Worm (Caenorhabditis elegans) whole organism, young adult: ENCODE data around the gene spp-9.

Source experiments
- B0035.1 ChIP-seq: sonication (generic microtip); optimal IDR thresholded peaks from 2 replicates; lab custom pipeline; 2016; ENCODE audit warnings: missing genetic modification characterization, mild to moderate bottlenecking, missing compliant biosample characterization, missing genotype, missing genetic modification reagents
- B0261.1 ChIP-seq: sonication (generic microtip); optimal IDR thresholded peaks from 2 replicates; lab custom pipeline; 2016; ENCODE audit warnings: mild to moderate bottlenecking, missing genetic modification characterization, moderate library complexity, missing compliant biosample characterization
- C06A6.2 ChIP-seq: fragments of 200-800 bp; sonication (Bioruptor generic); conservative IDR thresholded peaks from 2 replicates; pipeline ENCODE4 v1.3.6; 2022; ENCODE audit warnings: missing genetic modification characterization, missing compliant biosample characterization
- F23B12.7 ChIP-seq: sonication (generic microtip); optimal IDR thresholded peaks from 2 replicates; lab custom pipeline; 2017; ENCODE audit warnings: missing genetic modification characterization, mild to moderate bottlenecking, missing compliant biosample characterization, antibody characterized with exemption, moderate library complexity; ENCODE audit not compliant: insufficient read depth
- T26A5.8 ChIP-seq: sonication (generic microtip); optimal IDR thresholded peaks from 2 replicates; lab custom pipeline; 2016; ENCODE audit warnings: missing genetic modification characterization, missing compliant biosample characterization
- Y53G8AR.9 ChIP-seq: fragments of 200-800 bp; sonication (Bioruptor generic); conservative IDR thresholded peaks from 2 replicates; pipeline ENCODE4 v1.3.6; 2022; ENCODE audit warnings: missing genetic modification reagents, missing genetic modification characterization, missing compliant biosample characterization
- Y56A3A.18 ChIP-seq: fragments of 200-800 bp; sonication (Bioruptor generic); IDR thresholded peaks from 2 replicates; pipeline ENCODE4 v1.3.6; 2022; ENCODE audit warnings: missing genetic modification reagents, missing genetic modification characterization, missing compliant biosample characterization
- ZK185.1 ChIP-seq: sonication (generic microtip); optimal IDR thresholded peaks from 2 replicates; lab custom pipeline; 2016; ENCODE audit warnings: mild to moderate bottlenecking, missing genetic modification characterization, missing compliant biosample characterization; ENCODE audit not compliant: poor library complexity, severe bottlenecking
- atf-7 ChIP-seq: sonication (generic microtip); optimal IDR thresholded peaks from 2 replicates; lab custom pipeline; 2017; ENCODE audit warnings: mild to moderate bottlenecking, missing genetic modification characterization, missing compliant biosample characterization
- athp-1 ChIP-seq: sonication (generic microtip); optimal IDR thresholded peaks from 2 replicates; lab custom pipeline; 2017; ENCODE audit warnings: mild to moderate bottlenecking, missing genetic modification characterization, missing compliant biosample characterization
- ccch-3 ChIP-seq: fragments of 200-800 bp; sonication (Bioruptor generic); optimal IDR thresholded peaks from 2 replicates; lab custom pipeline; 2018; ENCODE audit warnings: mild to moderate bottlenecking, missing genetic modification characterization, missing compliant biosample characterization
- cebp-1 ChIP-seq, 2 experiments: fragments of 200-800 bp in 1 of 2; sonication (Bioruptor generic) in 1 of 2; sonication (generic microtip) in 1 of 2; IDR thresholded peaks in 1 of 2; optimal IDR thresholded peaks in 1 of 2; 2 replicates each; pipeline versions ENCODE4 v1.3.6 to Lab custom; 2017 to 2022; ENCODE audit warnings: missing compliant biosample characterization in 2 of 2, missing genetic modification characterization in 2 of 2, mild to moderate bottlenecking in 1 of 2, missing genetic modification reagents in 1 of 2, moderate library complexity in 1 of 2
- cebp-2 ChIP-seq: fragments of 200-800 bp; sonication (Bioruptor generic); IDR thresholded peaks from 2 replicates; pipeline ENCODE4 v1.3.6; 2022; ENCODE audit warnings: missing genetic modification characterization, missing compliant biosample characterization
- ceh-40 ChIP-seq: fragments of 200-800 bp; sonication (Bioruptor generic); IDR thresholded peaks from 2 replicates; pipeline ENCODE4 v1.3.6; 2022; ENCODE audit warnings: missing genetic modification characterization, missing compliant biosample characterization
- ceh-58 ChIP-seq: fragments of 200-800 bp; sonication (Bioruptor generic); IDR thresholded peaks from 2 replicates; pipeline ENCODE4 v1.3.6; 2022; ENCODE audit warnings: missing genetic modification characterization, missing compliant biosample characterization
- dox-1 ChIP-seq: fragments of 200-800 bp; sonication (Bioruptor generic); IDR thresholded peaks from 2 replicates; pipeline ENCODE4 v1.3.6; 2022; ENCODE audit warnings: missing genetic modification reagents, missing genetic modification characterization, missing compliant biosample characterization
- efl-1 ChIP-seq: fragments of 150-350 bp; optimal IDR thresholded peaks from 2 replicates; lab custom pipeline; 2014; ENCODE audit warnings: missing biosample characterization, missing genetic modification reagents, missing genetic modification characterization
- fkh-3 ChIP-seq: sonication (generic microtip); optimal IDR thresholded peaks from 2 replicates; lab custom pipeline; 2016; ENCODE audit warnings: mild to moderate bottlenecking, missing genetic modification characterization, missing compliant biosample characterization
- gei-17 ChIP-seq: fragments of 200-800 bp; sonication (Bioruptor generic); optimal IDR thresholded peaks from 2 replicates; lab custom pipeline; 2018; ENCODE audit warnings: mild to moderate bottlenecking, missing genetic modification characterization, missing compliant biosample characterization
- hlh-12 ChIP-seq: sonication (generic microtip); optimal IDR thresholded peaks from 2 replicates; lab custom pipeline; 2016; ENCODE audit warnings: missing genetic modification characterization, missing compliant biosample characterization
- hmg-1.2 ChIP-seq: fragments of 200-800 bp; sonication (Bioruptor generic); IDR thresholded peaks from 2 replicates; pipeline ENCODE4 v1.3.6; 2022; ENCODE audit warnings: missing genetic modification reagents, missing genetic modification characterization, missing compliant biosample characterization
- let-607 ChIP-seq, 2 experiments: fragments of 200-800 bp in 1 of 2; sonication (Bioruptor generic) in 1 of 2; sonication (generic microtip) in 1 of 2; optimal IDR thresholded peaks; 2 replicates each; lab custom pipeline; 2016 to 2018; ENCODE audit warnings: mild to moderate bottlenecking in 2 of 2, missing compliant biosample characterization in 2 of 2, missing genetic modification characterization in 2 of 2, moderate library complexity in 2 of 2, missing genotype in 1 of 2
- lin-35 ChIP-seq, 3 experiments: fragments of 150-350 bp in 2 of 3; sonication (generic microtip) in 1 of 3; optimal IDR thresholded peaks; 2 replicates each; lab custom pipeline; 2014 to 2018; ENCODE audit warnings: missing biosample characterization in 3 of 3, missing genetic modification characterization in 3 of 3, missing genetic modification reagents in 3 of 3
- lsy-27 ChIP-seq: sonication (generic microtip); optimal IDR thresholded peaks from 2 replicates; lab custom pipeline; 2017; ENCODE audit warnings: missing genetic modification characterization, mild to moderate bottlenecking, missing compliant biosample characterization, antibody characterized with exemption, missing genotype, borderline replicate concordance; ENCODE audit not compliant: insufficient read depth
- nfyb-1 ChIP-seq: fragments of 200-800 bp; sonication (Bioruptor generic); IDR thresholded peaks from 2 replicates; pipeline ENCODE4 v1.3.6; 2022; ENCODE audit warnings: missing genetic modification reagents, missing genetic modification characterization, missing compliant biosample characterization
- nhr-120 ChIP-seq: fragments of 200-800 bp; sonication (Bioruptor generic); IDR thresholded peaks from 2 replicates; pipeline ENCODE4 v1.3.6; 2022; ENCODE audit warnings: missing genetic modification characterization, missing compliant biosample characterization
- nhr-80 ChIP-seq: sonication (generic microtip); optimal IDR thresholded peaks from 2 replicates; lab custom pipeline; 2016; ENCODE audit warnings: missing genetic modification characterization, missing compliant biosample characterization
- nhr-90 ChIP-seq: sonication (generic microtip); optimal IDR thresholded peaks from 2 replicates; lab custom pipeline; 2016; ENCODE audit warnings: missing genotype, mild to moderate bottlenecking, missing genetic modification characterization, missing compliant biosample characterization
- snpc-4 ChIP-seq, 5 experiments: fragments of 150-350 bp in 1 of 5; sonication (generic microtip) in 4 of 5; optimal IDR thresholded peaks; 2 replicates each; lab custom pipeline; 2014 to 2018; ENCODE audit warnings: missing genetic modification characterization in 5 of 5, missing biosample characterization in 3 of 5, antibody characterized with exemption in 2 of 5, mild to moderate bottlenecking in 2 of 5, missing compliant biosample characterization in 2 of 5, missing genotype in 2 of 5, moderate library complexity in 2 of 5, missing genetic modification reagents in 1 of 5
- somi-1 ChIP-seq: fragments of 200-800 bp; sonication (Bioruptor generic); optimal IDR thresholded peaks from 2 replicates; lab custom pipeline; 2018; ENCODE audit warnings: mild to moderate bottlenecking, missing genetic modification characterization, missing compliant biosample characterization
- sptf-2 ChIP-seq: fragments of 200-800 bp; sonication (Bioruptor generic); optimal IDR thresholded peaks from 2 replicates; lab custom pipeline; 2018; ENCODE audit warnings: mild to moderate bottlenecking, missing genetic modification characterization, missing compliant biosample characterization
- tbp1 ChIP-seq: fragments of 200-800 bp; sonication (Bioruptor generic); optimal IDR thresholded peaks from 2 replicates; lab custom pipeline; 2018; ENCODE audit warnings: mild to moderate bottlenecking, missing genetic modification characterization, missing compliant biosample characterization
- tlf-1 ChIP-seq: fragments of 200-800 bp; sonication (Bioruptor generic); optimal IDR thresholded peaks from 2 replicates; lab custom pipeline; 2018; ENCODE audit warnings: mild to moderate bottlenecking, missing genetic modification characterization, missing compliant biosample characterization
- unc-62 ChIP-seq: fragments of 150-350 bp; optimal IDR thresholded peaks from 2 replicates; lab custom pipeline; 2014; ENCODE audit warnings: missing biosample characterization, missing genetic modification reagents, missing genetic modification characterization
- xnd-1 ChIP-seq: sonication (generic microtip); optimal IDR thresholded peaks from 2 replicates; lab custom pipeline; 2016; ENCODE audit warnings: missing genotype, missing genetic modification reagents, missing genetic modification characterization, missing compliant biosample characterization
- zfh-2 ChIP-seq: fragments of 200-800 bp; sonication (Bioruptor generic); conservative IDR thresholded peaks from 2 replicates; pipeline ENCODE4 v1.3.6; 2022; ENCODE audit warnings: missing genetic modification reagents, missing genetic modification characterization, missing compliant biosample characterization
- zim-3 ChIP-seq: sonication (generic microtip); optimal IDR thresholded peaks from 2 replicates; lab custom pipeline; 2017; ENCODE audit warnings: mild to moderate bottlenecking, missing genetic modification characterization, moderate library complexity, missing compliant biosample characterization
- ztf-18 ChIP-seq: sonication (generic microtip); optimal IDR thresholded peaks from 2 replicates; lab custom pipeline; 2016; ENCODE audit warnings: missing genotype, mild to moderate bottlenecking, missing genetic modification characterization, missing compliant biosample characterization
- ztf-28 ChIP-seq: fragments of 200-800 bp; sonication (Bioruptor generic); IDR thresholded peaks from 2 replicates; pipeline ENCODE4 v1.3.6; 2022; ENCODE audit warnings: missing genetic modification reagents, missing genetic modification characterization, missing compliant biosample characterization
- ztf-3 ChIP-seq: fragments of 200-800 bp; sonication (Bioruptor generic); optimal IDR thresholded peaks from 2 replicates; lab custom pipeline; 2018; ENCODE audit warnings: mild to moderate bottlenecking, missing genetic modification characterization, missing compliant biosample characterization

Gene spp-9

ce11 chrX:11465215-11465614 lies 22.4 kb upstream of the spp-9 start, which contains the start of gene lin-14 (continued):
- TF ChIP-seq dox-1 (GFP tag; lab: Robert Waterston, UW) = peak; percentile 33; the same call in 1 of the 2 replicates
- no peak for TF ChIP-seq fkh-3 (tag; lab: Kevin White, UChicago)
- no peak for TF ChIP-seq unc-62 (GFP tag; lab: Kevin White, UChicago)
- TF ChIP-seq ceh-58 (GFP tag; lab: Robert Waterston, UW) = no peak
- TF ChIP-seq cebp-2 (GFP tag; lab: Robert Waterston, UW) = 0 out of 2 replicates have a peak, but pooled peaks have one; percentile 63
- peak; percentile 94 for TF ChIP-seq zfh-2 (GFP tag; lab: Robert Waterston, UW)
- peak; percentile 15 for TF ChIP-seq tbp1 (GFP tag; lab: Kevin White, UChicago)

ce11 chrX:11466444-11467319 lies 20.9 kb upstream of the spp-9 start:
- no peak for TF ChIP-seq ccch-3 (GFP tag; lab: Kevin White, UChicago)
- no peak for TF ChIP-seq somi-1 (GFP tag; lab: Kevin White, UChicago)
- no peak for TF ChIP-seq hlh-12
- TF ChIP-seq let-607 (tag; optimal IDR thresholded peaks at IDR 0.05; lab: Kevin White, UChicago) = peak in 1 of 2 experiments; percentile 46
- no peak for TF ChIP-seq cebp-1 (GFP tag; IDR thresholded peaks at IDR 0.05; lab: Robert Waterston, UW)
- no peak for TF ChIP-seq cebp-1 (tag; optimal IDR thresholded peaks at IDR 0.05; lab: Kevin White, UChicago)
- no peak for TF ChIP-seq xnd-1 (tag; lab: Kevin White, UChicago)
- peak; percentile 91 for TF ChIP-seq nhr-80 (tag; lab: Kevin White, UChicago)
- no peak for TF ChIP-seq sptf-2 (GFP tag; lab: Kevin White, UChicago)
- no peak for TF ChIP-seq nhr-90 (tag; lab: Kevin White, UChicago)
- TF ChIP-seq atf-7 (tag; lab: Kevin White, UChicago) = peak; percentile 5
- no peak for TF ChIP-seq nhr-120 (GFP tag; lab: Robert Waterston, UW)
- no peak for TF ChIP-seq B0261.1 (tag; lab: Kevin White, UChicago)
- TF ChIP-seq efl-1 (GFP tag; lab: Kevin White, UChicago) = no peak
- TF ChIP-seq nfyb-1 (GFP tag; lab: Robert Waterston, UW) = 0 out of 2 replicates have a peak, but pooled peaks have one; percentile 28
- no peak for TF ChIP-seq ceh-40 (GFP tag; lab: Robert Waterston, UW)

ce11 chrX:11467320-11467732 lies 20.3 kb upstream of the spp-9 start:
- no peak for TF ChIP-seq xnd-1 (tag; lab: Kevin White, UChicago)
- TF ChIP-seq F23B12.7 (tag; lab: Kevin White, UChicago) = no peak
- TF ChIP-seq lin-35 (GFP tag; optimal IDR thresholded peaks at IDR 0.05; lab: Kevin White, UChicago) = peak in 1 of 3 experiments; percentile 50
- TF ChIP-seq zim-3 = peak; percentile 51
- peak; percentile 67 for TF ChIP-seq somi-1 (GFP tag; lab: Kevin White, UChicago)
- TF ChIP-seq ztf-3 (GFP tag; lab: Kevin White, UChicago) = no peak
- peak; percentile 4 for TF ChIP-seq B0035.1 (tag; lab: Kevin White, UChicago)
- no peak for TF ChIP-seq ceh-40 (GFP tag; lab: Robert Waterston, UW)
- no peak for TF ChIP-seq snpc-4 (GFP tag; optimal IDR thresholded peaks at IDR 0.05; lab: Kevin White, UChicago)
- peak in 1 of 4 experiments; percentile 22 for TF ChIP-seq snpc-4 (tag; optimal IDR thresholded peaks at IDR 0.05; lab: Kevin White, UChicago)
- TF ChIP-seq Y53G8AR.9 (GFP tag; lab: Robert Waterston, UW) = no peak
- no peak for TF ChIP-seq athp-1 (tag; lab: Kevin White, UChicago)
- no peak for TF ChIP-seq let-607 (tag; optimal IDR thresholded peaks at IDR 0.05; lab: Kevin White, UChicago)
- TF ChIP-seq C06A6.2 (GFP tag; lab: Robert Waterston, UW) = no peak
- peak; percentile 44; the same call in 1 of the 2 replicates for TF ChIP-seq dox-1 (GFP tag; lab: Robert Waterston, UW)
- peak; percentile 9 for TF ChIP-seq ztf-18 (tag; lab: Kevin White, UChicago)
- no peak for TF ChIP-seq Y56A3A.18 (GFP tag; lab: Robert Waterston, UW)
- TF ChIP-seq T26A5.8 (tag; lab: Kevin White, UChicago) = no peak
- no peak for TF ChIP-seq cebp-1 (GFP tag; IDR thresholded peaks at IDR 0.05; lab: Robert Waterston, UW)
- peak; percentile 75 for TF ChIP-seq cebp-1 (tag; optimal IDR thresholded peaks at IDR 0.05; lab: Kevin White, UChicago)
- TF ChIP-seq lsy-27 = no peak
- no peak for TF ChIP-seq ztf-28 (GFP tag; lab: Robert Waterston, UW)
- peak; percentile 22 for TF ChIP-seq tlf-1 (GFP tag; lab: Kevin White, UChicago)
- TF ChIP-seq gei-17 (GFP tag; lab: Kevin White, UChicago) = peak; percentile 6
- TF ChIP-seq ZK185.1 = no peak
- peak; percentile 22; the same call in 1 of the 2 replicates for TF ChIP-seq hmg-1.2 (GFP tag; lab: Robert Waterston, UW)
- TF ChIP-seq ceh-58 (GFP tag; lab: Robert Waterston, UW) = no peak
